Worm (Caenorhabditis elegans) whole organism, L1 larva: ENCODE data around the gene T10H9.1.
A peak's percentile ranks its signal among the peaks of the same experiment; 100 is the strongest.

ENCODE experiments used
- C04F5.9 ChIP-seq: sonication (generic microtip); optimal IDR thresholded peaks from 2 replicates; lab custom pipeline; 2016; ENCODE audit warnings: missing genetic modification characterization, missing compliant biosample characterization
- C34B4.2 ChIP-seq: sonication (generic microtip); optimal IDR thresholded peaks from 2 replicates; lab custom pipeline; 2017; ENCODE audit warnings: mild to moderate bottlenecking, missing genetic modification characterization, missing compliant biosample characterization
- F16B12.6 ChIP-seq: fragments of 150-350 bp; optimal IDR thresholded peaks from 2 replicates; lab custom pipeline; 2014; ENCODE audit warnings: missing biosample characterization, missing genetic modification characterization
- Y116A8C.19 ChIP-seq: sonication (generic microtip); optimal IDR thresholded peaks from 2 replicates; lab custom pipeline; 2016; ENCODE audit warnings: missing compliant biosample characterization, missing genetic modification characterization, borderline replicate concordance
- aha-1 ChIP-seq: fragments of 150-350 bp; optimal IDR thresholded peaks from 2 replicates; lab custom pipeline; 2014; ENCODE audit warnings: missing biosample characterization, missing genetic modification characterization
- aly-2 ChIP-seq: fragments of 150-350 bp; optimal IDR thresholded peaks from 2 replicates; lab custom pipeline; 2014; ENCODE audit warnings: missing biosample characterization, missing genetic modification characterization
- ama-1 ChIP-seq: fragments of 150-350 bp; optimal IDR thresholded peaks from 2 replicates; lab custom pipeline; 2014
- blmp-1 ChIP-seq: fragments of 150-350 bp; optimal IDR thresholded peaks from 2 replicates; lab custom pipeline; 2014; ENCODE audit warnings: missing biosample characterization, missing genetic modification characterization
- ceh-82 ChIP-seq, 3 experiments: fragments of 150-350 bp in 1 of 3; sonication (generic microtip) in 2 of 3; optimal IDR thresholded peaks; 2 replicates each; lab custom pipeline; 2014 to 2017; ENCODE audit warnings: missing biosample characterization in 3 of 3, missing genetic modification characterization in 3 of 3
- ceh-88 ChIP-seq: fragments of 200-800 bp; sonication (Bioruptor generic); IDR thresholded peaks from 2 replicates; pipeline ENCODE4 v1.3.6; 2022; ENCODE audit warnings: missing genetic modification characterization, missing compliant biosample characterization
- ceh-90 ChIP-seq: sonication (generic microtip); optimal IDR thresholded peaks from 2 replicates; lab custom pipeline; 2016; ENCODE audit warnings: missing genetic modification characterization, missing compliant biosample characterization
- ces-1 ChIP-seq: fragments of 150-350 bp; optimal IDR thresholded peaks from 2 replicates; lab custom pipeline; 2014; ENCODE audit warnings: missing biosample characterization, missing genetic modification reagents, missing genetic modification characterization
- dsc-1 ChIP-seq: sonication (generic microtip); optimal IDR thresholded peaks from 2 replicates; lab custom pipeline; 2016; ENCODE audit warnings: mild to moderate bottlenecking, missing genetic modification characterization, missing compliant biosample characterization
- egl-27 ChIP-seq, 2 experiments: fragments of 150-350 bp in 1 of 2; sonication (generic microtip); optimal IDR thresholded peaks; 3 replicates each; lab custom pipeline; 2017 to 2018; ENCODE audit warnings: missing biosample characterization in 2 of 2, missing genetic modification characterization in 2 of 2, missing genetic modification reagents in 2 of 2
- elt-2 ChIP-seq: sonication (generic microtip); optimal IDR thresholded peaks from 2 replicates; lab custom pipeline; 2016; ENCODE audit warnings: missing genetic modification characterization, mild to moderate bottlenecking, inconsistent platforms, missing compliant biosample characterization, missing genetic modification reagents
- fkh-4 ChIP-seq: sonication (generic microtip); optimal IDR thresholded peaks from 2 replicates; lab custom pipeline; 2016; ENCODE audit warnings: missing compliant biosample characterization, missing genetic modification characterization, borderline replicate concordance
- fkh-8 ChIP-seq: sonication (generic microtip); optimal IDR thresholded peaks from 2 replicates; lab custom pipeline; 2016; ENCODE audit warnings: mild to moderate bottlenecking, missing genetic modification characterization, missing compliant biosample characterization
- fos-1 ChIP-seq: fragments of 150-350 bp; optimal IDR thresholded peaks from 2 replicates; lab custom pipeline; 2014; ENCODE audit warnings: missing biosample characterization, missing genetic modification characterization
- hlh-17 ChIP-seq: fragments of 200-800 bp; sonication (Bioruptor generic); optimal IDR thresholded peaks from 2 replicates; lab custom pipeline; 2018; ENCODE audit warnings: missing genetic modification characterization, mild to moderate bottlenecking, missing compliant biosample characterization, moderate library complexity, borderline replicate concordance
- hpl-2 ChIP-seq: fragments of 150-350 bp; optimal IDR thresholded peaks from 2 replicates; lab custom pipeline; 2014; ENCODE audit warnings: missing biosample characterization, missing genetic modification reagents, missing genetic modification characterization
- irx-1 ChIP-seq: sonication (generic microtip); optimal IDR thresholded peaks from 2 replicates; lab custom pipeline; 2016; ENCODE audit warnings: missing genetic modification characterization, missing compliant biosample characterization
- isw-1 ChIP-seq: fragments of 200-800 bp; sonication (Bioruptor generic); IDR thresholded peaks from 2 replicates; pipeline ENCODE4 v1.3.6; 2022; ENCODE audit warnings: missing genetic modification characterization, missing compliant biosample characterization
- jun-1 ChIP-seq: fragments of 150-350 bp; optimal IDR thresholded peaks from 2 replicates; lab custom pipeline; 2014; ENCODE audit warnings: missing biosample characterization, missing genetic modification reagents, missing genetic modification characterization
- lin-13 ChIP-seq: fragments of 150-350 bp; optimal IDR thresholded peaks from 2 replicates; lab custom pipeline; 2014; ENCODE audit warnings: missing biosample characterization, missing genetic modification reagents, missing genetic modification characterization
- lin-15B ChIP-seq: fragments of 150-350 bp; sonication (generic microtip); optimal IDR thresholded peaks from 3 replicates; lab custom pipeline; 2014; ENCODE audit warnings: missing biosample characterization, missing genetic modification characterization
- lin-35 ChIP-seq, 2 experiments: fragments of 150-350 bp; optimal IDR thresholded peaks; 2 replicates each; lab custom pipeline; 2014; ENCODE audit warnings: missing biosample characterization in 2 of 2, missing genetic modification characterization in 2 of 2, missing genetic modification reagents in 2 of 2
- lsy-2 ChIP-seq, 2 experiments: fragments of 150-350 bp; optimal IDR thresholded peaks; 2 replicates each; lab custom pipeline; 2014; ENCODE audit warnings: missing biosample characterization in 2 of 2, missing genetic modification characterization in 2 of 2
- mef-2 ChIP-seq: fragments of 150-350 bp; optimal IDR thresholded peaks from 2 replicates; lab custom pipeline; 2014; ENCODE audit warnings: missing biosample characterization, missing genetic modification characterization
- mep-1 ChIP-seq: fragments of 150-350 bp; optimal IDR thresholded peaks from 2 replicates; lab custom pipeline; 2014; ENCODE audit warnings: missing biosample characterization, missing genetic modification characterization
- nhr-11 ChIP-seq: fragments of 150-350 bp; optimal IDR thresholded peaks from 2 replicates; lab custom pipeline; 2014; ENCODE audit warnings: missing biosample characterization, missing genetic modification characterization
- nhr-12 ChIP-seq: sonication (generic microtip); optimal IDR thresholded peaks from 2 replicates; lab custom pipeline; 2017; ENCODE audit warnings: missing biosample characterization, missing genetic modification characterization
- nhr-20 ChIP-seq: sonication (generic microtip); optimal IDR thresholded peaks from 2 replicates; lab custom pipeline; 2016; ENCODE audit warnings: mild to moderate bottlenecking, missing genetic modification characterization, missing compliant biosample characterization
- nhr-237 ChIP-seq: fragments of 150-350 bp; optimal IDR thresholded peaks from 2 replicates; lab custom pipeline; 2014; ENCODE audit warnings: missing biosample characterization, missing genetic modification characterization
- nhr-47 ChIP-seq: sonication (generic microtip); optimal IDR thresholded peaks from 2 replicates; lab custom pipeline; 2016; ENCODE audit warnings: mild to moderate bottlenecking, missing genetic modification characterization, moderate library complexity, missing compliant biosample characterization
- nhr-71 ChIP-seq: sonication (generic microtip); optimal IDR thresholded peaks from 2 replicates; lab custom pipeline; 2016; ENCODE audit warnings: mild to moderate bottlenecking, missing genetic modification characterization, moderate library complexity, missing compliant biosample characterization
- nhr-76 ChIP-seq: sonication (generic microtip); optimal IDR thresholded peaks from 2 replicates; lab custom pipeline; 2017; ENCODE audit warnings: missing biosample characterization, missing genetic modification characterization
- nhr-77 ChIP-seq: fragments of 150-350 bp; optimal IDR thresholded peaks from 2 replicates; lab custom pipeline; 2014; ENCODE audit warnings: missing biosample characterization, missing genetic modification characterization
- nhr-84 ChIP-seq: sonication (generic microtip); optimal IDR thresholded peaks from 2 replicates; lab custom pipeline; 2017; ENCODE audit warnings: missing biosample characterization, missing genetic modification characterization
- nhr-85 ChIP-seq: sonication (generic microtip); peaks from one replicate; lab custom pipeline; 2016; ENCODE audit warnings: missing genetic modification characterization, inconsistent platforms, missing compliant biosample characterization
- pag-3 ChIP-seq: sonication (generic microtip); optimal IDR thresholded peaks from 2 replicates; lab custom pipeline; 2017; ENCODE audit warnings: missing genetic modification characterization, mild to moderate bottlenecking, missing compliant biosample characterization, antibody characterized with exemption, borderline replicate concordance; ENCODE audit not compliant: insufficient read depth
- pqm-1 ChIP-seq: sonication (generic microtip); optimal IDR thresholded peaks from 3 replicates; lab custom pipeline; 2017; ENCODE audit warnings: missing biosample characterization, missing genetic modification characterization
- snpc-4 ChIP-seq: fragments of 150-350 bp; optimal IDR thresholded peaks from 2 replicates; lab custom pipeline; 2014; ENCODE audit warnings: missing biosample characterization, missing genetic modification characterization
- snu-23 ChIP-seq: sonication (generic microtip); optimal IDR thresholded peaks from 2 replicates; lab custom pipeline; 2016; ENCODE audit warnings: missing genetic modification characterization, missing compliant biosample characterization
- sox-4 ChIP-seq: sonication (generic microtip); optimal IDR thresholded peaks from 2 replicates; lab custom pipeline; 2016; ENCODE audit warnings: missing genetic modification characterization, missing compliant biosample characterization
- sup-37 ChIP-seq: fragments of 200-800 bp; sonication (Bioruptor generic); optimal IDR thresholded peaks from 2 replicates; lab custom pipeline; 2018; ENCODE audit warnings: mild to moderate bottlenecking, missing genetic modification characterization, missing compliant biosample characterization
- swsn-7 ChIP-seq: sonication (generic microtip); optimal IDR thresholded peaks from 2 replicates; lab custom pipeline; 2016; ENCODE audit warnings: missing genetic modification characterization, missing compliant biosample characterization
- tlp-1 ChIP-seq: fragments of 150-350 bp; optimal IDR thresholded peaks from 2 replicates; lab custom pipeline; 2014; ENCODE audit warnings: missing biosample characterization, missing genetic modification characterization
- unc-62 ChIP-seq: fragments of 150-350 bp; optimal IDR thresholded peaks from 2 replicates; lab custom pipeline; 2014; ENCODE audit warnings: missing biosample characterization, missing genetic modification reagents, missing genetic modification characterization
- unc-86 ChIP-seq: sonication (generic microtip); optimal IDR thresholded peaks from 2 replicates; lab custom pipeline; 2016; ENCODE audit warnings: missing genetic modification characterization, missing compliant biosample characterization
- unc-98 ChIP-seq: fragments of 200-800 bp; sonication (Bioruptor generic); IDR thresholded peaks from 2 replicates; pipeline ENCODE4 v1.3.6; 2022; ENCODE audit warnings: missing genetic modification characterization, missing compliant biosample characterization
- vab-15 ChIP-seq: sonication (generic microtip); optimal IDR thresholded peaks from 2 replicates; lab custom pipeline; 2017; ENCODE audit warnings: missing genotype, mild to moderate bottlenecking, missing genetic modification characterization, missing compliant biosample characterization
- zip-4 ChIP-seq: fragments of 200-800 bp; sonication (Bioruptor generic); optimal IDR thresholded peaks from 2 replicates; lab custom pipeline; 2018; ENCODE audit warnings: mild to moderate bottlenecking, missing genetic modification characterization, moderate library complexity, missing compliant biosample characterization
- ztf-4 ChIP-seq: fragments of 150-350 bp; optimal IDR thresholded peaks from 2 replicates; lab custom pipeline; 2014; ENCODE audit warnings: missing biosample characterization, missing genetic modification characterization

T10H9.1 gene

ce11 chrV:6658765-6659164 is 9.3 kb downstream of the T10H9.1 start (continued):
- TF ChIP-seq mep-1 (tag; lab: Kevin White, UChicago) = peak; percentile 23
- TF ChIP-seq nhr-11 = no peak
- no peak for TF ChIP-seq F16B12.6 (tag; lab: Kevin White, UChicago)
- TF ChIP-seq ceh-82 (tag; optimal IDR thresholded peaks at IDR 0.05; lab: Kevin White, UChicago) = peak; percentile 72 to 99 (median 91)
- TF ChIP-seq jun-1 (tag; lab: Kevin White, UChicago) = no peak
- TF ChIP-seq isw-1 (GFP tag; lab: Robert Waterston, UW) = peak; percentile 36
- no peak for TF ChIP-seq C34B4.2 (tag; lab: Kevin White, UChicago)
- peak; percentile 48 for TF ChIP-seq dsc-1 (tag; lab: Kevin White, UChicago)
- no peak for TF ChIP-seq C04F5.9 (tag; lab: Kevin White, UChicago)
- TF ChIP-seq unc-62 (GFP tag; lab: Kevin White, UChicago) = no peak
- no peak for TF ChIP-seq nhr-85 (tag; lab: Kevin White, UChicago)
- no peak for TF ChIP-seq sup-37
- TF ChIP-seq fos-1 (tag; lab: Kevin White, UChicago) = peak; percentile 30
- TF ChIP-seq unc-86 (tag; lab: Kevin White, UChicago) = peak; percentile 57
- peak; percentile 41 for TF ChIP-seq nhr-71 (tag; lab: Kevin White, UChicago)
- peak; percentile 46 for TF ChIP-seq snpc-4
- no peak for TF ChIP-seq mef-2
- no peak for TF ChIP-seq nhr-12 (tag; lab: Kevin White, UChicago)
- TF ChIP-seq lin-35 (GFP tag; optimal IDR thresholded peaks at IDR 0.05; lab: Kevin White, UChicago) = peak in 1 of 2 experiments; percentile 35
- TF ChIP-seq hlh-17 (GFP tag; lab: Kevin White, UChicago) = no peak
- TF ChIP-seq vab-15 (tag; lab: Kevin White, UChicago) = no peak
- peak; percentile 35 for TF ChIP-seq swsn-7 (tag; lab: Kevin White, UChicago)
- TF ChIP-seq ama-1 = no peak
- TF ChIP-seq irx-1 (tag; lab: Kevin White, UChicago) = no peak
- peak; percentile 43 for TF ChIP-seq snu-23 (GFP tag; lab: Kevin White, UChicago)
- TF ChIP-seq aly-2 (tag; lab: Kevin White, UChicago) = no peak
- TF ChIP-seq nhr-84 (tag; lab: Kevin White, UChicago) = no peak
- peak; percentile 8 for TF ChIP-seq nhr-20 (tag; lab: Kevin White, UChicago)
- no peak for TF ChIP-seq zip-4 (GFP tag; lab: Kevin White, UChicago)
- no peak for TF ChIP-seq lin-13 (GFP tag; lab: Kevin White, UChicago)
- TF ChIP-seq sox-4 = no peak
- TF ChIP-seq ces-1 (GFP tag; lab: Kevin White, UChicago) = no peak
- TF ChIP-seq nhr-237 (tag; lab: Kevin White, UChicago) = no peak
- no peak for TF ChIP-seq unc-98 (GFP tag; lab: Robert Waterston, UW)
- no peak for TF ChIP-seq ceh-88 (GFP tag; lab: Robert Waterston, UW)
- TF ChIP-seq ceh-90 (tag; lab: Kevin White, UChicago) = no peak
- peak in 1 of 2 experiments; percentile 51 for TF ChIP-seq lsy-2 (tag; optimal IDR thresholded peaks at IDR 0.05; lab: Kevin White, UChicago)
- no peak for TF ChIP-seq blmp-1 (tag; lab: Kevin White, UChicago)
- peak; percentile 63 for TF ChIP-seq nhr-47 (tag; lab: Kevin White, UChicago)
- no peak for TF ChIP-seq fkh-4 (tag; lab: Kevin White, UChicago)
- no peak for TF ChIP-seq hpl-2 (GFP tag; lab: Kevin White, UChicago)
- no peak for TF ChIP-seq nhr-77 (tag; lab: Kevin White, UChicago)
- no peak for TF ChIP-seq lin-15B (tag; lab: Kevin White, UChicago)
- no peak for TF ChIP-seq Y116A8C.19
- peak; percentile 82 for TF ChIP-seq fkh-8 (tag; lab: Kevin White, UChicago)
- no peak for TF ChIP-seq tlp-1 (tag; lab: Kevin White, UChicago)
- TF ChIP-seq pag-3 = no peak
- TF ChIP-seq ztf-4 = no peak
- TF ChIP-seq elt-2 (tag; lab: Kevin White, UChicago) = no peak
- no peak for TF ChIP-seq egl-27 (tag; optimal IDR thresholded peaks at IDR 0.05; lab: Kevin White, UChicago)
- no peak for TF ChIP-seq pqm-1 (tag; lab: Kevin White, UChicago)
- TF ChIP-seq nhr-76 = no peak
- TF ChIP-seq aha-1 (tag; lab: Kevin White, UChicago) = no peak
